Worm (Caenorhabditis elegans) whole organism, L4/young adult: ENCODE data around the gene mpst-4.
"Not testable (repeated sequence)": the region's sequence is repeated elsewhere in the genome, so short reads cannot be mapped to it uniquely, and the experiment has no call there.

Experiments used
- W03F9.2 ChIP-seq: fragments of 150-350 bp; optimal IDR thresholded peaks from 2 replicates; lab custom pipeline; 2014; ENCODE audit warnings: missing biosample characterization, missing genetic modification characterization
- him-1 ChIP-seq: sonication (generic microtip); optimal IDR thresholded peaks from 2 replicates; lab custom pipeline; 2016; ENCODE audit warnings: missing genotype, missing genetic modification reagents, missing genetic modification characterization, missing compliant biosample characterization

- TF ChIP-seq W03F9.2, him-1 (tag; lab: Kevin White, UChicago): not testable (repeated sequence)
Observed at ce11 chrII:4898529-4898928, 35.3 kb upstream of the mpst-4 start, which contains the start of gene msp-32.
